Fruit fly (Drosophila melanogaster) S2 (cell line): ENCODE data around the gene Qsox2.

Experiments used
- CG8478 ChIP-seq: fragments of >200 bp; optimal IDR thresholded peaks from 2 replicates; lab custom pipeline; 2018
- CTCF ChIP-seq, 2 experiments: fragments of >200 bp; optimal IDR thresholded peaks; 2 replicates each; lab custom pipeline; 2018

DNA sequence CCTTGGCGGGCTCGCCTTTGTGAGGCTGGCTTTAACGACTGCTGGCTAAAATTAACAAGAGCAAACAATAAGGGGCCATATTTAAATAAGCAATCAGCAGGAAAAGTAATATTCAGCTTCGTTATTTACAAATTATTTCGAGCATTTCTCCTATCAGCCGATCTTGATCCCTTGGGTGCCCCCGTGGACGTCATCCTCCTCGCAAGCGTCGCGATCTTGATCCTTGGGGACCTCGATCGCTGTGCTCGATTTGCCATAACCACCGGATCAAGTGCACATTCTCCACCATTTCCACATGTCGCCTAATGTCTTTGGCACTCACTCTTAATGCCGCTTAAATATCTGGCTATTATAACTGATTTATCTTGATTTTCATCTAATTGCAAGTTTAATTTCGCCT is 31.1 kb downstream of the Qsox2 start:
- no peak for TF ChIP-seq CG8478 (lab: Kevin White, UChicago)
- no peak for TF ChIP-seq CTCF (optimal IDR thresholded peaks at IDR 0.05; lab: Kevin White, UChicago)
